Fruit fly (Drosophila melanogaster) whole organism, embryonic: ENCODE results near the gene CG3764.
A peak's percentile ranks its signal among the peaks of the same experiment; 100 is the strongest.

Experiments used
- CG11723 ChIP-seq: fragments of 200-800 bp; sonication (Bioruptor generic); optimal IDR thresholded peaks from 2 replicates; lab custom pipeline; 2017; ENCODE audit warnings: missing biosample characterization, mild to moderate bottlenecking, missing genetic modification characterization
- CG12744 ChIP-seq: fragments of 200-800 bp; sonication (Bioruptor generic); optimal IDR thresholded peaks from 2 replicates; lab custom pipeline; 2016; ENCODE audit warnings: missing biosample characterization, missing genetic modification characterization
- CG13287 ChIP-seq: fragments of 200-800 bp; sonication (Bioruptor generic); IDR thresholded peaks from 2 replicates; pipeline ENCODE4 v1.3.6; 2022; ENCODE audit warnings: missing biosample characterization, missing genetic modification characterization; ENCODE audit not compliant: partially characterized antibody
- CG14965 ChIP-seq: fragments of 200-800 bp; sonication (Bioruptor generic); optimal IDR thresholded peaks from 2 replicates; lab custom pipeline; 2016; ENCODE audit warnings: missing biosample characterization, missing genetic modification characterization, borderline replicate concordance
- CG17385 ChIP-seq: fragments of 200-800 bp; sonication (Bioruptor generic); optimal IDR thresholded peaks from 3 replicates; lab custom pipeline; 2018; ENCODE audit warnings: missing biosample characterization, mild to moderate bottlenecking, missing genetic modification characterization
- CG18262 ChIP-seq: fragments of 200-800 bp; optimal IDR thresholded peaks from 3 replicates; lab custom pipeline; 2019; ENCODE audit warnings: missing biosample characterization, mild to moderate bottlenecking, missing genetic modification characterization, moderate library complexity
- CG32767 ChIP-seq: fragments of 200-800 bp; sonication (Bioruptor generic); IDR thresholded peaks from 2 replicates; pipeline ENCODE4 v1.3.6; 2022; ENCODE audit warnings: missing biosample characterization, missing genetic modification characterization
- CG33557 ChIP-seq: fragments of 200-800 bp; sonication (Bioruptor generic); optimal IDR thresholded peaks from 2 replicates; lab custom pipeline; 2019; ENCODE audit warnings: missing biosample characterization, mild to moderate bottlenecking, missing genetic modification characterization, moderate library complexity
- CG34224 ChIP-seq: fragments of 200-800 bp; sonication (Bioruptor generic); IDR thresholded peaks from 3 replicates; pipeline ENCODE4 v1.3.6; 2022; ENCODE audit warnings: missing biosample characterization, missing genetic modification characterization; ENCODE audit not compliant: partially characterized antibody
- CG4282 ChIP-seq: fragments of 200-800 bp; sonication (Bioruptor generic); optimal IDR thresholded peaks from 2 replicates; lab custom pipeline; 2016; ENCODE audit warnings: missing biosample characterization, missing genetic modification characterization
- CG4707 ChIP-seq: fragments of 200-800 bp; sonication (Bioruptor generic); optimal IDR thresholded peaks from 2 replicates; lab custom pipeline; 2018; ENCODE audit warnings: missing biosample characterization, mild to moderate bottlenecking, missing genetic modification characterization, moderate library complexity
- CG6854 ChIP-seq: fragments of 200-800 bp; sonication (Bioruptor generic); optimal IDR thresholded peaks from 3 replicates; lab custom pipeline; 2017; ENCODE audit warnings: missing biosample characterization, mild to moderate bottlenecking, missing genetic modification characterization
- CG8089 ChIP-seq: fragments of 200-800 bp; sonication (Bioruptor generic); optimal IDR thresholded peaks from 3 replicates; lab custom pipeline; 2016; ENCODE audit warnings: missing biosample characterization, missing genetic modification characterization
- CG9876 ChIP-seq: fragments of 200-800 bp; sonication (Bioruptor generic); optimal IDR thresholded peaks from 2 replicates; lab custom pipeline; 2016; ENCODE audit warnings: missing biosample characterization, missing genetic modification characterization
- CG9932 ChIP-seq: fragments of 200-800 bp; sonication (Bioruptor generic); IDR thresholded peaks from 2 replicates; pipeline ENCODE4 v1.3.6; 2022; ENCODE audit warnings: missing biosample characterization, missing genetic modification characterization
- Camta ChIP-seq: fragments of 200-800 bp; sonication (Bioruptor generic); optimal IDR thresholded peaks from 2 replicates; lab custom pipeline; 2016; ENCODE audit warnings: missing biosample characterization, missing genetic modification characterization
- CoRest ChIP-seq: fragments of 200-800 bp; sonication (Bioruptor generic); optimal IDR thresholded peaks from 3 replicates; lab custom pipeline; 2018; ENCODE audit warnings: missing biosample characterization, mild to moderate bottlenecking, missing genetic modification characterization, moderate library complexity
- Dip2 ChIP-seq: fragments of 200-800 bp; sonication (Bioruptor generic); IDR thresholded peaks from 2 replicates; pipeline ENCODE4 v1.3.6; 2022; ENCODE audit warnings: missing biosample characterization, missing genetic modification characterization
- Dip3 ChIP-seq: fragments of 200-800 bp; sonication (Bioruptor generic); optimal IDR thresholded peaks from 3 replicates; lab custom pipeline; 2016; ENCODE audit warnings: missing biosample characterization, missing genetic modification characterization
- Dp ChIP-seq: fragments of 200-800 bp; sonication (Bioruptor generic); optimal IDR thresholded peaks from 2 replicates; lab custom pipeline; 2018; ENCODE audit warnings: missing biosample characterization, mild to moderate bottlenecking, missing genetic modification characterization, moderate library complexity
- ERR ChIP-seq: fragments of 200-800 bp; sonication (Bioruptor generic); optimal IDR thresholded peaks from 2 replicates; lab custom pipeline; 2016; ENCODE audit warnings: missing biosample characterization, missing genetic modification characterization
- Ets65A ChIP-seq: fragments of 200-800 bp; sonication (Bioruptor generic); peaks from one replicate; lab custom pipeline; 2016; ENCODE audit warnings: missing biosample characterization, missing genetic modification characterization
- HLH3B ChIP-seq: fragments of 200-800 bp; sonication (Bioruptor generic); IDR thresholded peaks from 2 replicates; pipeline ENCODE4 v1.3.6; 2022; ENCODE audit warnings: missing biosample characterization, missing genetic modification characterization
- Hey ChIP-seq: fragments of 200-800 bp; sonication (Bioruptor generic); optimal IDR thresholded peaks from 3 replicates; lab custom pipeline; 2018; ENCODE audit warnings: missing biosample characterization, mild to moderate bottlenecking, missing genetic modification characterization
- Meics ChIP-seq: fragments of 200-800 bp; sonication (Bioruptor generic); optimal IDR thresholded peaks from 2 replicates; lab custom pipeline; 2017; ENCODE audit warnings: missing biosample characterization, mild to moderate bottlenecking, missing genetic modification characterization
- Opbp ChIP-seq: fragments of 200-800 bp; sonication (Bioruptor generic); IDR thresholded peaks from 3 replicates; pipeline ENCODE4 v1.3.6; 2022; ENCODE audit warnings: missing biosample characterization, missing genetic modification characterization; ENCODE audit not compliant: partially characterized antibody
- Sox100B ChIP-seq: fragments of 200-800 bp; sonication (Bioruptor generic); optimal IDR thresholded peaks from 3 replicates; lab custom pipeline; 2018; ENCODE audit warnings: missing biosample characterization, mild to moderate bottlenecking, missing genetic modification characterization
- Sox102F ChIP-seq: fragments of 200-800 bp; sonication (Bioruptor generic); optimal IDR thresholded peaks from 2 replicates; lab custom pipeline; 2018; ENCODE audit warnings: missing biosample characterization, mild to moderate bottlenecking, missing genetic modification characterization, moderate library complexity
- TFAM ChIP-seq: fragments of 200-800 bp; sonication (Bioruptor generic); optimal IDR thresholded peaks from 2 replicates; lab custom pipeline; 2017; ENCODE audit warnings: missing biosample characterization, missing genetic modification characterization, inconsistent platforms
- Usf ChIP-seq: fragments of 200-800 bp; sonication (Bioruptor generic); optimal IDR thresholded peaks from 2 replicates; lab custom pipeline; 2017; ENCODE audit warnings: missing genotype, missing biosample characterization, missing genetic modification characterization
- amos ChIP-seq: fragments of 200-800 bp; sonication (Bioruptor generic); IDR thresholded peaks from 2 replicates; pipeline ENCODE4 v1.3.6; 2022; ENCODE audit warnings: missing biosample characterization, missing genetic modification characterization; ENCODE audit not compliant: partially characterized antibody
- ap ChIP-seq: fragments of 200-800 bp; sonication (Bioruptor generic); IDR thresholded peaks from 2 replicates; pipeline ENCODE4 v1.3.6; 2022; ENCODE audit warnings: missing biosample characterization, missing genetic modification characterization
- ara ChIP-seq: fragments of 200-800 bp; sonication (Bioruptor generic); IDR thresholded peaks from 2 replicates; pipeline ENCODE4 v1.3.6; 2022; ENCODE audit warnings: missing biosample characterization, missing genetic modification characterization
- ato ChIP-seq: fragments of 200-800 bp; sonication (Bioruptor generic); IDR thresholded peaks from 2 replicates; pipeline ENCODE4 v1.3.6; 2022; ENCODE audit warnings: missing biosample characterization, missing genetic modification characterization; ENCODE audit not compliant: partially characterized antibody
- bigmax ChIP-seq: fragments of 200-800 bp; sonication (Bioruptor generic); optimal IDR thresholded peaks from 2 replicates; lab custom pipeline; 2018; ENCODE audit warnings: missing biosample characterization, mild to moderate bottlenecking, missing genetic modification characterization
- chif ChIP-seq, 2 experiments: fragments of 200-800 bp; sonication (Bioruptor generic); optimal IDR thresholded peaks; 3 replicates each; lab custom pipeline; 2016; ENCODE audit warnings: missing biosample characterization in 2 of 2, missing genetic modification characterization in 2 of 2
- chn ChIP-seq: fragments of 200-800 bp; sonication (Bioruptor generic); optimal IDR thresholded peaks from 2 replicates; lab custom pipeline; 2016; ENCODE audit warnings: missing biosample characterization, missing genetic modification characterization
- dm ChIP-seq: fragments of 200-800 bp; sonication (Bioruptor generic); optimal IDR thresholded peaks from 3 replicates; lab custom pipeline; 2016; ENCODE audit warnings: missing biosample characterization, missing genetic modification characterization
- en ChIP-seq: fragments of 200-800 bp; sonication (Bioruptor generic); optimal IDR thresholded peaks from 2 replicates; lab custom pipeline; 2016; ENCODE audit warnings: missing biosample characterization, missing genetic modification characterization
- grn ChIP-seq: fragments of 200-800 bp; sonication (Bioruptor generic); optimal IDR thresholded peaks from 3 replicates; lab custom pipeline; 2017; ENCODE audit warnings: missing biosample characterization, missing genetic modification characterization
- gsb ChIP-seq: fragments of 200-800 bp; sonication (Bioruptor generic); IDR thresholded peaks from 2 replicates; pipeline ENCODE4 v1.3.6; 2022; ENCODE audit warnings: missing biosample characterization, missing genetic modification characterization
- jing ChIP-seq: fragments of 200-800 bp; sonication (Bioruptor generic); optimal IDR thresholded peaks from 2 replicates; lab custom pipeline; 2018; ENCODE audit warnings: missing biosample characterization, mild to moderate bottlenecking, missing genetic modification characterization
- sd ChIP-seq: fragments of 200-800 bp; sonication (Bioruptor generic); optimal IDR thresholded peaks from 3 replicates; lab custom pipeline; 2018; ENCODE audit warnings: missing biosample characterization, mild to moderate bottlenecking, missing genetic modification characterization, moderate library complexity
- sima ChIP-seq: fragments of 200-800 bp; sonication (Bioruptor generic); optimal IDR thresholded peaks from 2 replicates; lab custom pipeline; 2016; ENCODE audit warnings: missing biosample characterization, missing genetic modification characterization
- sisA ChIP-seq: fragments of 200-800 bp; sonication (Bioruptor generic); IDR thresholded peaks from 2 replicates; pipeline ENCODE4 v1.3.6; 2022; ENCODE audit warnings: missing biosample characterization, missing genetic modification characterization
- sqz ChIP-seq: fragments of 200-800 bp; sonication (Bioruptor generic); optimal IDR thresholded peaks from 3 replicates; lab custom pipeline; 2018; ENCODE audit warnings: missing biosample characterization, mild to moderate bottlenecking, missing genetic modification characterization
- ssp ChIP-seq: fragments of 200-800 bp; sonication (Bioruptor generic); IDR thresholded peaks from 2 replicates; pipeline ENCODE4 v1.3.6; 2022; ENCODE audit warnings: missing biosample characterization, missing genetic modification characterization
- unc-4 ChIP-seq: fragments of 200-800 bp; sonication (Bioruptor generic); IDR thresholded peaks from 2 replicates; pipeline ENCODE4 v1.3.6; 2022; ENCODE audit warnings: missing biosample characterization, missing genetic modification characterization; ENCODE audit not compliant: partially characterized antibody
- zf30C ChIP-seq: fragments of 200-800 bp; sonication (Bioruptor generic); optimal IDR thresholded peaks from 3 replicates; lab custom pipeline; 2018; ENCODE audit warnings: missing biosample characterization, mild to moderate bottlenecking, missing genetic modification characterization

The CG3764 gene

DNA sequence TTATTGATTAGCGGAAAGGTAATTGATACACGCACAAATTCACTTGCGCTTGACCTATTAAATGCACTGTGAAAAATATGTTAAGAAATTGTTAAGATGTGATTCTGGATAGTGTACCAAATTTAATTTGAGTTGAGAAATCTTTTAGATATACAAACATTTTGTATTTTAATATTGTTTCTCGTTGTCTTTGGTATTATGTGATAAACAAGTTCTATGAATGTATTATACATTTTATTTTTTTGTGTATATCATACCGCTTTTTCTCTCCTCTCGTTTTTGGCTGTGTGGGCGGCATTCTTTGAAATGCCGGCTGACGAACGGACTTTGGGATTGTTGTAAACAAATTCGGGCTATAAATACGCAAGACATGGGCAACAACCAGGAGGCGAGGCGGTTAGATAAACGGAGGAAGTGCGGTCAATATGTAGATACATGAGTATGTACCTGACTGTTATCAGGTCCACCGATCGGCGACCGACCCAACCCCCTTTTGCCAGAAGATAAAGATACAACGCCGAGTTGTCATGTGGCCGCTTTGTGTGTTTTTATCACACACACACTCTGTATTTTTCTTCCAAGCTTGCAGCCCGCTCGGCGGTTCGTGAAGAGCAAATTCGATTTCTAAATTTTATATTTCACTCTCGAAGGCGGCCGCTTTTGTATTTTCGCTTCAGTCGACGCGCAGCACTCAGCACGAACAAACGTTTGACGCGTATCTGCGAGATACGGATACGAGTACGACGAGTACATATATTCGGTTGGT is 55.4 kb downstream of the CG3764 start (continued):
- peak; percentile 32 for TF ChIP-seq chn (GFP tag; lab: Kevin White, UChicago)
- TF ChIP-seq Camta (GFP tag; lab: Kevin White, UChicago), result peak; percentile 57
- peak; percentile 85 for TF ChIP-seq Sox102F (GFP tag; lab: Kevin White, UChicago)
- no peak for TF ChIP-seq CG4282 (GFP tag; lab: Kevin White, UChicago)
- peak; percentile 70 for TF ChIP-seq Sox100B (GFP tag; lab: Kevin White, UChicago)
- TF ChIP-seq CG9932 (GFP tag; lab: Robert Waterston, UW), result peak; percentile 60
- peak; percentile 78 for TF ChIP-seq CG32767 (GFP tag; lab: Robert Waterston, UW)
- TF ChIP-seq grn (GFP tag; lab: Kevin White, UChicago), result peak; percentile 72
- TF ChIP-seq chif (GFP tag; optimal IDR thresholded peaks at IDR 0.05; lab: Kevin White, UChicago), result peak; percentile 47 to 59
- TF ChIP-seq CG17385 (GFP tag; lab: Kevin White, UChicago), result peak; percentile 75
- TF ChIP-seq ssp (GFP tag; lab: Robert Waterston, UW), result peak; percentile 46; the same call in 1 of the 2 replicates
- peak; percentile 92 for TF ChIP-seq sd (tag; lab: Kevin White, UChicago)
- 0 out of 3 replicates have a peak, but pooled peaks have one; percentile 51 for TF ChIP-seq Opbp
- TF ChIP-seq bigmax, result no peak
- TF ChIP-seq en, result no peak
- peak; percentile 86 for TF ChIP-seq Ets65A (GFP tag; lab: Kevin White, UChicago)
- TF ChIP-seq sqz (GFP tag; lab: Kevin White, UChicago), result no peak
- TF ChIP-seq Dip3 (GFP tag; lab: Kevin White, UChicago), result peak; percentile 57
- no peak for TF ChIP-seq CG14965 (GFP tag; lab: Kevin White, UChicago)
- TF ChIP-seq CoRest (tag; lab: Kevin White, UChicago), result peak; percentile 81
- no peak for TF ChIP-seq CG11723 (GFP tag; lab: Kevin White, UChicago)
- no peak for TF ChIP-seq CG9876
- no peak for TF ChIP-seq Dp
- TF ChIP-seq Dip2 (GFP tag; lab: Robert Waterston, UW), result no peak
- 0 out of 2 replicates have a peak, but pooled peaks have one; percentile 19 for TF ChIP-seq ara (GFP tag; lab: Robert Waterston, UW)
- TF ChIP-seq zf30C, result peak; percentile 62
- TF ChIP-seq unc-4 (GFP tag; lab: Robert Waterston, UW), result no peak
- TF ChIP-seq jing (GFP tag; lab: Kevin White, UChicago), result peak; percentile 54
- peak; percentile 54 for TF ChIP-seq Meics (GFP tag; lab: Kevin White, UChicago)
- TF ChIP-seq CG13287 (GFP tag; lab: Robert Waterston, UW), result 0 out of 2 replicates have a peak, but pooled peaks have one; percentile 55
- no peak for TF ChIP-seq amos (GFP tag; lab: Robert Waterston, UW)
- TF ChIP-seq gsb (GFP tag; lab: Robert Waterston, UW), result no peak; the same call in 1 of the 2 replicates
- peak; percentile 78 for TF ChIP-seq HLH3B (GFP tag; lab: Robert Waterston, UW)
- TF ChIP-seq CG6854 (GFP tag; lab: Kevin White, UChicago), result no peak
- TF ChIP-seq sisA (GFP tag; lab: Robert Waterston, UW), result peak; percentile 65
- no peak for TF ChIP-seq CG8089
- peak; percentile 17 for TF ChIP-seq ERR (GFP tag; lab: Kevin White, UChicago)
- no peak for TF ChIP-seq dm (GFP tag; lab: Kevin White, UChicago)
- TF ChIP-seq CG34224 (GFP tag; lab: Robert Waterston, UW), result no peak
- TF ChIP-seq sima (GFP tag; lab: Kevin White, UChicago), result no peak
- peak; percentile 5 for TF ChIP-seq CG12744 (GFP tag; lab: Kevin White, UChicago)
- TF ChIP-seq CG18262 (tag; lab: Kevin White, UChicago), result peak; percentile 80
- TF ChIP-seq CG33557 (GFP tag; lab: Kevin White, UChicago), result no peak
- no peak for TF ChIP-seq CG4707 (GFP tag; lab: Kevin White, UChicago)
- no peak for TF ChIP-seq Usf (GFP tag; lab: Kevin White, UChicago)
- TF ChIP-seq ap, result peak; percentile 62
- no peak for TF ChIP-seq Hey
- TF ChIP-seq TFAM (GFP tag; lab: Kevin White, UChicago), result no peak
- TF ChIP-seq ato (GFP tag; lab: Robert Waterston, UW), result no peak
